Worm (Caenorhabditis elegans): ENCODE measurements around the gene sto-4.

ce11 chrX:11603234-11604108, 40.5 kb upstream of the sto-4 start:
- TF ChIP-seq ref-1 (GFP tag; conservative IDR thresholded peaks at IDR 0.05) (no peak), tab-1 (GFP tag; IDR thresholded peaks at IDR 0.05) (no peak), cog-1 (tag; optimal IDR thresholded peaks at IDR 0.05) (no peak), flt-1 (GFP tag; IDR thresholded peaks at IDR 0.05) (no peak), klf-2 (GFP tag; conservative IDR thresholded peaks at IDR 0.05) (no peak), med-1 (GFP tag; optimal IDR thresholded peaks at IDR 0.05; ENCODE audit: insufficient read depth) (no peak), ztf-23 (GFP tag; IDR thresholded peaks at IDR 0.05) (peak; percentile 29; the same call in 1 of the 2 replicates), ztf-29 (GFP tag; IDR thresholded peaks at IDR 0.05) (no peak)
